Worm (Caenorhabditis elegans): ENCODE results near the gene C09E10.3.

DNA sequence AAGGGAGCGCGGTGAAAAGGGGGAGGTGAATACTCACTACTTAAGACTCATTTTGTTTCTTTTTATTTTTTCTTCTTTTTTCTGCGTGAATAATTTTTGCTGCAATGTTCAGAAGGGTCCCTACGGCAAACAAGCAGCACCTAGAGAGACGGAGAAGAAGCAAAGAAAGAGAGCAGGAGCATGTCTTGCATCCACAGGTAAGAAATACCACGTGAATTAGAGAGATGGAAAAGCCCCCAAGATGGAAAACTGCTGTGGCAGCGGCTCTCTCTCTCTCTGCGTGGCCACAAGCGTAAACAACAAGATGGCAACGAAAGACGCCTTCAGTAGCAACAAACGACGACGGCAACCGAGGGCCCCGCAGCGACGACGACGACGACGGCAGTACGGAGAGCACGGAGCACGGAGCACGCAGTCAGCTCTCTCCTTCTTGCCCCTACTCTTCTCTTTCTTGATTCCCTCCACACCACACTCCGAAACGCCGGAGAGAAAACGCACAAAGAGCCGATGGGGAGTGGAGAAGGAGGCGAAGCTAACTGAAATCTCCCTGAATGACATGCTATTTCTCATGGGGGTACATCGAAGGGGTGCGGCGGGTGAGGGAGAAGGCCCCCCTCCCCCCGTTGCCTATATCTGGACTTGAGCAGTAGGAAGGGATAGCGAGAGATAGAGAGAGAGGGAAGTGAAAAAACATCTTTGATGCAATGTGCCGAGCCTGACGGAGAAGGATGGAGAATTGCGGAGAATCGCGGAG is 1.7 kb upstream of the C09E10.3 start:
- TF ChIP-seq ceh-82 (tag; optimal IDR thresholded peaks at IDR 0.05) (no peak), nhr-76 (tag; optimal IDR thresholded peaks at IDR 0.05) (no peak), jun-1 (tag; optimal IDR thresholded peaks at IDR 0.05) (no peak), nhr-237 (tag; optimal IDR thresholded peaks at IDR 0.05) (no peak), fos-1 (tag; optimal IDR thresholded peaks at IDR 0.05) (no peak), snpc-4 (tag; optimal IDR thresholded peaks at IDR 0.05) (peak; percentile 55)
